Worm (Caenorhabditis elegans) whole organism, early embryonic: ENCODE results near the gene W04D12.1.

Experiments
- B0310.2 ChIP-seq: sonication (generic microtip); optimal IDR thresholded peaks from 2 replicates; lab custom pipeline; 2016; ENCODE audit warnings: mild to moderate bottlenecking, missing genetic modification characterization, missing compliant biosample characterization
- F13C5.2 ChIP-seq: sonication (generic microtip); optimal IDR thresholded peaks from 2 replicates; lab custom pipeline; 2017; ENCODE audit warnings: mild to moderate bottlenecking, missing genetic modification characterization, inconsistent platforms, missing compliant biosample characterization
- aly-1 ChIP-seq: sonication (generic microtip); optimal IDR thresholded peaks from 2 replicates; lab custom pipeline; 2016; ENCODE audit warnings: missing genetic modification characterization, missing compliant biosample characterization
- ama-1 ChIP-seq: fragments of 150-350 bp; optimal IDR thresholded peaks from 2 replicates; lab custom pipeline; 2014
- ceh-13 ChIP-seq: fragments of 200-800 bp; sonication (Bioruptor generic); optimal IDR thresholded peaks from 2 replicates; lab custom pipeline; 2018; ENCODE audit warnings: mild to moderate bottlenecking, missing genetic modification characterization, missing compliant biosample characterization
- ceh-36 ChIP-seq: sonication (generic microtip); optimal IDR thresholded peaks from 2 replicates; lab custom pipeline; 2016; ENCODE audit warnings: missing genetic modification characterization, inconsistent platforms, missing compliant biosample characterization
- ets-7 ChIP-seq: sonication (generic microtip); optimal IDR thresholded peaks from 2 replicates; lab custom pipeline; 2016; ENCODE audit warnings: missing genotype, missing genetic modification characterization, missing compliant biosample characterization
- flt-1 ChIP-seq: fragments of 200-800 bp; sonication (Bioruptor generic); IDR thresholded peaks from 2 replicates; pipeline ENCODE4 v1.3.6; 2022; ENCODE audit warnings: missing genetic modification characterization, missing compliant biosample characterization
- hmbx-1 ChIP-seq: sonication (generic microtip); optimal IDR thresholded peaks from 2 replicates; lab custom pipeline; 2016; ENCODE audit warnings: mild to moderate bottlenecking, missing genetic modification characterization, missing compliant biosample characterization
- hmg-4 ChIP-seq: fragments of 200-800 bp; sonication (Bioruptor generic); optimal IDR thresholded peaks from 2 replicates; lab custom pipeline; 2018; ENCODE audit warnings: mild to moderate bottlenecking, missing genetic modification characterization, missing compliant biosample characterization
- hnd-1 ChIP-seq: sonication (generic microtip); optimal IDR thresholded peaks from 2 replicates; lab custom pipeline; 2016; ENCODE audit warnings: missing genetic modification characterization, missing compliant biosample characterization
- pes-1 ChIP-seq: fragments of 200-800 bp; sonication (Bioruptor generic); IDR thresholded peaks from 2 replicates; pipeline ENCODE4 v1.3.6; 2022; ENCODE audit warnings: missing genetic modification reagents, missing genetic modification characterization, missing compliant biosample characterization
- scrt-1 ChIP-seq: fragments of 200-800 bp; sonication (Bioruptor generic); IDR thresholded peaks from 2 replicates; pipeline ENCODE4 v1.3.6; 2022; ENCODE audit warnings: missing genetic modification characterization, missing compliant biosample characterization
- sea-1 ChIP-seq: fragments of 200-800 bp; sonication (Bioruptor generic); conservative IDR thresholded peaks from 2 replicates; pipeline ENCODE4 v1.3.6; 2022; ENCODE audit warnings: missing genetic modification characterization, missing compliant biosample characterization
- tbx-11 ChIP-seq: fragments of 200-800 bp; sonication (Bioruptor generic); IDR thresholded peaks from 2 replicates; pipeline ENCODE4 v1.3.6; 2022; ENCODE audit warnings: missing genetic modification characterization, missing compliant biosample characterization
- tbx-37 ChIP-seq: fragments of 200-800 bp; sonication (Bioruptor generic); conservative IDR thresholded peaks from 2 replicates; pipeline ENCODE4 v1.3.6; 2022; ENCODE audit warnings: missing genetic modification reagents, missing genetic modification characterization, missing compliant biosample characterization
- tra-4 ChIP-seq: sonication (generic microtip); optimal IDR thresholded peaks from 2 replicates; lab custom pipeline; 2017; ENCODE audit warnings: missing genetic modification characterization, missing compliant biosample characterization

W04D12.1 gene

DNA sequence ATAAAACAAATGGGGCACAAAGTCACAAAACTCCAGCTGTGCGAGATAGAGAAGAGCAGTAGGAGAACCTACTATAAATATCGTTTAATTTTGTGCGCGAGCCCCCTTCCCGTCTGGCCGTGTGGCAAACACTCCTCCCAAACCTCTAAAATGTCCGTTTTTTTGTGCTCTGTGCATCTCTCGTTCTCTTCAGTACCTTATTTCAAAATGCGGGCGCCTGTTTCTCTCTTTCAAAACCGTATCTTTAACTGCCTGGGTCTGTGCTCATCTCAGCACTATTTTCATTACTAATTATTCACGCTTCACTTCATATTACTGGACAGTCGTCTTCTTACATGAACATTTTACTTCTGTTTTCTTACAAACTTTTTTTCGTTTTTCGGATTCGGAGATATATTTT lies 26.7 kb upstream of the W04D12.1 start:
- no peak for TF ChIP-seq tbx-37 (GFP tag; lab: Robert Waterston, UW)
- no peak for TF ChIP-seq ceh-36
- TF ChIP-seq B0310.2 (tag; lab: Kevin White, UChicago) = no peak
- no peak for TF ChIP-seq hmg-4 (GFP tag; lab: Kevin White, UChicago)
- no peak for TF ChIP-seq ama-1 (lab: Kevin White, UChicago)

DNA sequence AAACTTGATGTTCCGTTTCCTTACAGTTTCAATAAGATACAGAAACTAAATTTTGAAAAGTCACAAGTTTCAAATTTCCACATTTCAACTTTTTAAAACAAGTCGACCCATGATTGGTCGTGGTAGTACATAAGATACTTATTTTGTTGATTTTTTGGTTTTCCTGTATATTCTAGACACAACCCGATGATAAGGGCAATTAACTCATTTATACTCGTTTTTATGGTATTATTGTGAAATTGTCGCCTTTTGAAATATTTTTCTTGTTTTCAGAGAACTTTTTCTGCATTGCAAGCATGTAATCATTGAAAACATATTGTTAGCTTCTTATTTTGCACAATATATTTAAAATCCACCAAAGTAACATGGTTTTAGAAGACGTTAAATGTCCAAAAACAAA lies 24.8 kb upstream of the W04D12.1 start:
- TF ChIP-seq F13C5.2 (tag; lab: Kevin White, UChicago) (no peak), ama-1 (lab: Kevin White, UChicago) (no peak), hmbx-1 (no peak), hnd-1 (tag; lab: Kevin White, UChicago) (no peak)

DNA sequence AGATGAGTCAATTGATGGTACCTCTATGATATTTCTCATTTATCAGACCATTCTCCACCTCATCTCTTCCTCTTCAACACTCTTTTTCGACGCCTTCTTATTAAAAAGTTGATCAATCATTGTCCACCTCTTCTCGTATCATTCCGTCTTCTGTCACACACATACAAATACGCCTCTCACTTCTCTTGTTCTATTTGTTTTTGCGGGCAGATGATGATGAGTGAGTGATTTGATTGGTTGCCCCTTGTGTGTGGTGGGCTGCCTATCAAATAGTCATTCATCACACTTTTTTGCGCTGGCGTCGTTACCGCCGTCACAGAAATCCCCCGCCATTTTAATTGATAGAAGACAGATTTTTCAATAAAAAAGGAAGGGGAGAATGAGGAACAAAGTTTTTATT lies 24.1 kb upstream of the W04D12.1 start:
- no peak for TF ChIP-seq hmg-4 (GFP tag; lab: Kevin White, UChicago)
- no peak for TF ChIP-seq tbx-11 (GFP tag; lab: Robert Waterston, UW)
- no peak for TF ChIP-seq hmbx-1
- no peak for TF ChIP-seq scrt-1
- TF ChIP-seq sea-1 = no peak
- TF ChIP-seq ets-7 (tag; lab: Kevin White, UChicago) = no peak
- no peak for TF ChIP-seq ceh-13
- TF ChIP-seq F13C5.2 (tag; lab: Kevin White, UChicago) = no peak
- TF ChIP-seq tra-4 (tag; lab: Kevin White, UChicago) = no peak
- TF ChIP-seq B0310.2 (tag; lab: Kevin White, UChicago) = no peak
- TF ChIP-seq aly-1 (tag; lab: Kevin White, UChicago) = no peak
- TF ChIP-seq pes-1 (GFP tag; lab: Robert Waterston, UW) = no peak
- TF ChIP-seq ceh-36 = no peak
- TF ChIP-seq hnd-1 (tag; lab: Kevin White, UChicago) = no peak
- TF ChIP-seq ama-1 (lab: Kevin White, UChicago) = no peak
- no peak for TF ChIP-seq flt-1 (GFP tag; lab: Robert Waterston, UW)
- no peak for TF ChIP-seq tbx-37 (GFP tag; lab: Robert Waterston, UW)

DNA sequence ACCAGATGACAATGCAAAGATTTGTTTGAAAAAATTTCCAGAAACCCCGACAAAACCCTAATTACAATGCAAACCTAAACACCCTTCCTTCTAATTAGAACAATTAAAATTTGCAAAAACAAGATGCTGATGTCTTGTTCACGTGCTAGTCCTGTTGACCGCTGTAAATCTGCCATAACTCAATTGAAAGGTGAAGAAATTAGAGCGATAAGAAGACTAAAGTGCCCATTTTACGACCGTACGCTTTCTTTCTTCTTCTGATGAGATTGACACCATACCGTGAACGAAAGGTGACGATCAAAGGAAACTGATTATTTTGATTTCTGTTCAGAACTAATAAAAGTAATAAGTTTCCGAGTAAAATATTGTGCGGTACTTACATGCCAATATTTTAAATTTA lies 23.2 kb upstream of the W04D12.1 start:
- TF ChIP-seq F13C5.2 (tag; lab: Kevin White, UChicago) (no peak), B0310.2 (tag; lab: Kevin White, UChicago) (no peak), tbx-37 (GFP tag; lab: Robert Waterston, UW) (no peak), scrt-1 (no peak), flt-1 (GFP tag; lab: Robert Waterston, UW) (no peak)

DNA sequence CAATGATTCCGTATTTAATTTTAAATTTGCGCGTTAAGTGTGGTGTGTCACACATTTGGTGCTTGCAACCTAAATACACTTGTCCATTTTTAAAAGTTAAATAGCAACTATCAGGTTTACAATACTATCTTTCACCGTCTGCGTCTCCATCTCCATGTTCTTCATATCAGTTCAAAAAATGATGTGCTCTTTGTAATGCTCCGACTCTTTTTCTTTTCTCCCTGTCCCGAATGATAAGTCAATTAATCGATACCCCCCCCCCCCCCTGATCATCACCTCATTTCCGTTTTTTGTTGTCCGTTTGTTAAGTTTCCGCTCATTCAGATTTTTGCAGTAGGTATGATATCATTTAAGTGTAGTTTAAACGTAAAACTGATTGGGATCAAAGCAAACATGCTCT lies 22.6 kb upstream of the W04D12.1 start:
- TF ChIP-seq ceh-36 (no peak), B0310.2 (tag; lab: Kevin White, UChicago) (no peak), tbx-37 (GFP tag; lab: Robert Waterston, UW) (no peak), hmbx-1 (no peak), tbx-11 (GFP tag; lab: Robert Waterston, UW) (no peak), hnd-1 (tag; lab: Kevin White, UChicago) (no peak), ama-1 (lab: Kevin White, UChicago) (no peak), hmg-4 (GFP tag; lab: Kevin White, UChicago) (no peak), flt-1 (GFP tag; lab: Robert Waterston, UW) (no peak), F13C5.2 (tag; lab: Kevin White, UChicago) (no peak), aly-1 (tag; lab: Kevin White, UChicago) (no peak), ets-7 (tag; lab: Kevin White, UChicago) (no peak), sea-1 (no peak), pes-1 (GFP tag; lab: Robert Waterston, UW) (no peak)

DNA sequence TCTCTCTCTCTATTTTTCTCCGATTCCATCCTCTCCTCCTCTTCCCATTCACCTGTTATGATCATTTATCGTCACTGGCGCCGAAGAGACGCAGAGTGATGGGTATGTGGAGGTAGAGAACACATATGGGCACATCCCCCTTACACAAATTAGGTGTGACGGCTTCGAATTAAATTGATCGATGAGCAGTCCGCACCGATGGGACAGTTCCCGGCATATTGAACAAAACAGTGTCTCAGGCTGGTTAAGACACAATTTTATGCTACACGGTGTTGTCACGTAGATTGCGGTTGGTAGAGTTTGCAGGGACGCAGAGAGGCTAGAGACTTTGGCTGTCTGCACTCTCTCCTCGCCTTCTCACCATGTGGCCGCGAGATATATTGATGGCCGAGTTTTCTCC lies 21.9 kb upstream of the W04D12.1 start, which contains the start of gene R12B2.7:
TSS of gene R12B2.7 (plus strand) at position 247 of the 400 bp plus-strand sequence.
- no peak for TF ChIP-seq hnd-1 (tag; lab: Kevin White, UChicago)
- no peak for TF ChIP-seq ets-7 (tag; lab: Kevin White, UChicago)
- TF ChIP-seq tra-4 (tag; lab: Kevin White, UChicago) = no peak
- no peak for TF ChIP-seq hmg-4 (GFP tag; lab: Kevin White, UChicago)
- no peak for TF ChIP-seq ceh-13
- no peak for TF ChIP-seq pes-1 (GFP tag; lab: Robert Waterston, UW)
- no peak for TF ChIP-seq B0310.2 (tag; lab: Kevin White, UChicago)
- no peak for TF ChIP-seq aly-1 (tag; lab: Kevin White, UChicago)
- TF ChIP-seq F13C5.2 (tag; lab: Kevin White, UChicago) = no peak
- no peak for TF ChIP-seq tbx-37 (GFP tag; lab: Robert Waterston, UW)
- no peak for TF ChIP-seq flt-1 (GFP tag; lab: Robert Waterston, UW)
- TF ChIP-seq sea-1 = no peak
- TF ChIP-seq ceh-36 = no peak

DNA sequence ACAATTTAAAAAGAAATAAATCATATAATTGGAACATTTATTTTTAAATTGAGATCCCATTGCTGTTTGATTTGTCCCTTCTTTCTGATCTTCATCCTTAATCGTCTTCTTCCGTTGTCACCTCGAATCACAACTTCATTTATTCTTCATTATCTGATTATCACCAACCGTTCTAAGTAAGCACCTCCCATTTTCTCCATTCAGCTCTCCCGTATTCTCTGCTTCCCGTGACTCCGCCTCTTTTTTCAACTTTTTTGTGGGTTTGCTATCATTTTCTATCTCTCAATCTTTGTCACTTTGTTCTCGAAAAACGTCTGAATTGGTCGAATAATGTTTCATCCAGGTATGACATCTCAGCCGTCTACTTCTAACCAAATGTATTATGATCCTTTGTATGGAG lies 20.8 kb upstream of the W04D12.1 start, which contains the start of gene sma-4:
TSS of gene sma-4 (plus strand) at position 301 of the 400 bp plus-strand sequence.
- TF ChIP-seq hmg-4 (GFP tag; lab: Kevin White, UChicago) (no peak), tra-4 (tag; lab: Kevin White, UChicago) (no peak), pes-1 (GFP tag; lab: Robert Waterston, UW) (no peak), tbx-37 (GFP tag; lab: Robert Waterston, UW) (no peak), ceh-13 (no peak), scrt-1 (no peak), hnd-1 (tag; lab: Kevin White, UChicago) (no peak), hmbx-1 (no peak), sea-1 (no peak), ets-7 (tag; lab: Kevin White, UChicago) (no peak), flt-1 (GFP tag; lab: Robert Waterston, UW) (no peak), F13C5.2 (tag; lab: Kevin White, UChicago) (no peak), aly-1 (tag; lab: Kevin White, UChicago) (no peak), tbx-11 (GFP tag; lab: Robert Waterston, UW) (no peak), ama-1 (lab: Kevin White, UChicago) (no peak), B0310.2 (tag; lab: Kevin White, UChicago) (no peak), ceh-36 (no peak)
